Worm (Caenorhabditis elegans) whole organism, midembryonic: Measurements from ENCODE around the gene F13H8.6.

Experiments
- T22C8.4 ChIP-seq: fragments of 200-800 bp; sonication (Bioruptor generic); IDR thresholded peaks from 2 replicates; pipeline ENCODE4 v1.3.6; 2022; ENCODE audit warnings: missing genetic modification characterization, missing compliant biosample characterization
- flt-1 ChIP-seq: fragments of 200-800 bp; sonication (Bioruptor generic); IDR thresholded peaks from 2 replicates; pipeline ENCODE4 v1.3.6; 2022; ENCODE audit warnings: missing genetic modification characterization, missing compliant biosample characterization
- ref-1 ChIP-seq: fragments of 200-800 bp; sonication (Bioruptor generic); conservative IDR thresholded peaks from 2 replicates; pipeline ENCODE4 v1.3.6; 2022; ENCODE audit warnings: missing genetic modification reagents, missing genetic modification characterization, missing compliant biosample characterization
- tab-1 ChIP-seq: fragments of 200-800 bp; sonication (Bioruptor generic); IDR thresholded peaks from 2 replicates; pipeline ENCODE4 v1.3.6; 2022; ENCODE audit warnings: missing genetic modification characterization, missing compliant biosample characterization
- ztf-23 ChIP-seq: fragments of 200-800 bp; sonication (Bioruptor generic); IDR thresholded peaks from 2 replicates; pipeline ENCODE4 v1.3.6; 2022; ENCODE audit warnings: missing genetic modification reagents, missing genetic modification characterization, missing compliant biosample characterization
- ztf-29 ChIP-seq: fragments of 200-800 bp; sonication (Bioruptor generic); IDR thresholded peaks from 2 replicates; pipeline ENCODE4 v1.3.6; 2022; ENCODE audit warnings: missing genetic modification reagents, missing genetic modification characterization, missing compliant biosample characterization

ce11 chrII:6247011-6247410 is 39.8 kb downstream of the F13H8.6 start, which contains the start of gene T24H7.2:
- TF ChIP-seq ref-1 (GFP tag; lab: Robert Waterston, UW) (no peak), ztf-29 (GFP tag; lab: Robert Waterston, UW) (no peak), T22C8.4 (GFP tag; lab: Robert Waterston, UW) (no peak), tab-1 (GFP tag; lab: Robert Waterston, UW) (no peak), ztf-23 (GFP tag; lab: Robert Waterston, UW) (no peak), flt-1 (GFP tag; lab: Robert Waterston, UW) (no peak)
